Fruit fly (Drosophila melanogaster): Measurements from ENCODE around the gene CG15824.
A peak's percentile ranks its signal among the peaks of the same experiment; 100 is the strongest.

The CG15824 gene

DNA sequence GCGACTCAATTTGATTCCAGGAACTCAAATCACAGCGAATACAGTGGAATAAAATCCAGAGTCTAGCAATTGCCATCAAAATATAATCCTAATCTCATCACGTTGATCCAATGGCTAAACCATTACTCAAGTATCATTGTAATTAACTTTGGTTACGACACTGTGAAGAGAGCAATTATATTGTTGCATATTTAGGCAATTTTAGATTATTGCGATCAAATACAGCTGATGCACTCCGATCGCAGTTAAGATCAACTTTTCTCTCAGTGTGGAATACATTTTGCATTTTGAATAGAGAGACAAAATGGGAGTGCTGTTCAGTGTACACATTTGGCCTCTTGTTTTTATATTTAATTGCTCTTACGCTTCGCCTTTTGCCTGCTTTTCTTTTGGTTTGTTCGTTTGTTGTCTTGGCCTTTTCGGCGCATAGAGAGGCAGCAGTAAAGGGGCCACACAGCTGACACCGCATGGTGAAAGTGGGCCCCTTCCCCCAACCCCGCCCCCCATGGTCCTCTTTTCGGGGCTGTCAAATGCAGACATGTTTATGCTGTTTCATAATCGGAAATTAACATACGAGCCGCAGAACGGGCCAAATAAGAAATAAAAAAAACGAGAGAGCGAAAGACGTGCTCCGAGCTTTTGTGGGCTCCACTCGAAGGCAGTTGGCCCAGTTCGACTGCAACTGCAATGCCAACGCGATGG, 38.6 kb downstream of the CG15824 start (continued):
- TF ChIP-seq CG2202 (tag; optimal IDR thresholded peaks at IDR 0.05) = no peak
- TF ChIP-seq CG2889 (GFP tag; IDR thresholded peaks at IDR 0.05) = no peak
- TF ChIP-seq CG3847 (GFP tag; IDR thresholded peaks at IDR 0.05) = no peak
- TF ChIP-seq Meics (GFP tag; optimal IDR thresholded peaks at IDR 0.05) = peak; percentile 26
- TF ChIP-seq BtbVII (GFP tag; optimal IDR thresholded peaks at IDR 0.05) = peak; percentile 37
- TF ChIP-seq cad (GFP tag; optimal IDR thresholded peaks at IDR 0.05) = no peak
- peak; percentile 31; the same call in 1 of the 3 replicates for TF ChIP-seq otp (GFP tag; IDR thresholded peaks at IDR 0.05)
- TF ChIP-seq CG5180 (GFP tag; optimal IDR thresholded peaks at IDR 0.05) = peak; percentile 45
- TF ChIP-seq fd64A (GFP tag; optimal IDR thresholded peaks at IDR 0.05) = no peak
- TF ChIP-seq Spps (tag; optimal IDR thresholded peaks at IDR 0.05) = no peak
- peak; percentile 11 for TF ChIP-seq zfh2 (GFP tag; optimal IDR thresholded peaks at IDR 0.05)
- TF ChIP-seq sens (GFP tag) = peak; percentile 96
- TF ChIP-seq CG1233 (GFP tag; optimal IDR thresholded peaks at IDR 0.05) = no peak
- TF ChIP-seq CG6854 (GFP tag; optimal IDR thresholded peaks at IDR 0.05) = no peak
- TF ChIP-seq Sry-δ (GFP tag; optimal IDR thresholded peaks at IDR 0.05) = peak; percentile 23
- TF ChIP-seq CG8359 (GFP tag; optimal IDR thresholded peaks at IDR 0.05; ENCODE audit: borderline replicate concordance) = no peak
- no peak for TF ChIP-seq Doc2 (GFP tag; IDR thresholded peaks at IDR 0.05)
- no peak for TF ChIP-seq Ets97D (GFP tag; optimal IDR thresholded peaks at IDR 0.05)
- TF ChIP-seq toy (GFP tag; IDR thresholded peaks at IDR 0.05) = no peak
- no peak for TF ChIP-seq CG15011 (GFP tag; optimal IDR thresholded peaks at IDR 0.05)
- TF ChIP-seq Kr (GFP tag; optimal IDR thresholded peaks at IDR 0.05) = no peak
- peak; percentile 38 for TF ChIP-seq CG18476 (GFP tag; optimal IDR thresholded peaks at IDR 0.05)
- TF ChIP-seq her (GFP tag; optimal IDR thresholded peaks at IDR 0.05) = peak; percentile 60
- TF ChIP-seq Dip3 (GFP tag; optimal IDR thresholded peaks at IDR 0.05) = peak; percentile 17
- TF ChIP-seq crol (GFP tag; IDR thresholded peaks at IDR 0.05) = peak; percentile 73
- TF ChIP-seq gsb (GFP tag; IDR thresholded peaks at IDR 0.05) = no peak
- TF ChIP-seq CG10654 (GFP tag; optimal IDR thresholded peaks at IDR 0.05) = peak; percentile 20
- 0 out of 2 replicates have a peak, but pooled peaks have one; percentile 15 for TF ChIP-seq bbx (GFP tag; IDR thresholded peaks at IDR 0.05; ENCODE audit: partially characterized antibody)
- TF ChIP-seq CG12071 (GFP tag; optimal IDR thresholded peaks at IDR 0.05) = peak; percentile 74
- no peak for TF ChIP-seq B-H2 (GFP tag; optimal IDR thresholded peaks at IDR 0.05)
- TF ChIP-seq slou (GFP tag; optimal IDR thresholded peaks at IDR 0.05) = no peak
- peak; percentile 5 for TF ChIP-seq Max (GFP tag; optimal IDR thresholded peaks at IDR 0.05)
- TF ChIP-seq Xrp1 (GFP tag; IDR thresholded peaks at IDR 0.05) = peak; percentile 63; the same call in 1 of the 2 replicates
- no peak for TF ChIP-seq bowl (GFP tag; IDR thresholded peaks at IDR 0.05)
- TF ChIP-seq Gug (GFP tag; IDR thresholded peaks at IDR 0.05) = peak; percentile 31; the same call in 2 of the 4 replicates
- peak; percentile 58 for TF ChIP-seq CG10209 (GFP tag; optimal IDR thresholded peaks at IDR 0.05)
- no peak for TF ChIP-seq CG4282 (GFP tag; optimal IDR thresholded peaks at IDR 0.05)
- no peak for TF ChIP-seq HLHmδ (GFP tag; optimal IDR thresholded peaks at IDR 0.05)
- peak; percentile 39 for TF ChIP-seq scrt (GFP tag; optimal IDR thresholded peaks at IDR 0.05)
- TF ChIP-seq PHDP (tag; optimal IDR thresholded peaks at IDR 0.05) = peak; percentile 74
- peak; percentile 41 for TF ChIP-seq CG6813 (GFP tag; optimal IDR thresholded peaks at IDR 0.05)
- peak; percentile 58 for TF ChIP-seq CG4707 (GFP tag; optimal IDR thresholded peaks at IDR 0.05)
- no peak for TF ChIP-seq CG4617 (GFP tag; optimal IDR thresholded peaks at IDR 0.05; ENCODE audit: borderline replicate concordance)
- TF ChIP-seq rib (GFP tag; IDR thresholded peaks at IDR 0.05) = no peak
- peak; percentile 42 for TF ChIP-seq CG10267 (tag; optimal IDR thresholded peaks at IDR 0.05)
- TF ChIP-seq Hr3 (GFP tag; optimal IDR thresholded peaks at IDR 0.05) = peak; percentile 49
- no peak for TF ChIP-seq seq (GFP tag; IDR thresholded peaks at IDR 0.05)
- TF ChIP-seq sima (GFP tag; optimal IDR thresholded peaks at IDR 0.05) = no peak
- TF ChIP-seq Mad (GFP tag; optimal IDR thresholded peaks at IDR 0.05) = peak; percentile 42
- TF ChIP-seq CG17186 (GFP tag; optimal IDR thresholded peaks at IDR 0.05) = peak; percentile 25
